Worm (Caenorhabditis elegans) whole organism, mixed stage, embryonic: Measurements from ENCODE around the gene ndub-8.

Experiments
- ces-1 ChIP-seq: fragments of 150-350 bp; optimal IDR thresholded peaks from 2 replicates; lab custom pipeline; 2014; ENCODE audit warnings: missing biosample characterization, missing genetic modification reagents, missing genetic modification characterization
- drap-1 ChIP-seq: fragments of 200-800 bp; sonication (Bioruptor generic); optimal IDR thresholded peaks from 3 replicates; lab custom pipeline; 2018; ENCODE audit warnings: mild to moderate bottlenecking, missing genetic modification characterization, missing compliant biosample characterization
- elt-1 ChIP-seq: sonication (generic microtip); optimal IDR thresholded peaks from 2 replicates; lab custom pipeline; 2017; ENCODE audit warnings: missing genetic modification characterization, mild to moderate bottlenecking, missing compliant biosample characterization, antibody characterized with exemption, moderate library complexity, borderline replicate concordance; ENCODE audit not compliant: insufficient read depth
- lin-32 ChIP-seq: fragments of 200-800 bp; sonication (Bioruptor generic); optimal IDR thresholded peaks from 2 replicates; lab custom pipeline; 2018; ENCODE audit warnings: mild to moderate bottlenecking, missing genetic modification characterization, missing compliant biosample characterization
- lsy-2 ChIP-seq: fragments of 150-350 bp; optimal IDR thresholded peaks from 2 replicates; lab custom pipeline; 2014; ENCODE audit warnings: missing biosample characterization, missing genetic modification characterization
- nhr-237 ChIP-seq: fragments of 150-350 bp; optimal IDR thresholded peaks from 2 replicates; lab custom pipeline; 2014; ENCODE audit warnings: missing biosample characterization, missing genetic modification characterization
- pha-4 ChIP-seq: fragments of 150-350 bp; optimal IDR thresholded peaks from 2 replicates; lab custom pipeline; 2018; ENCODE audit warnings: missing biosample characterization, missing genetic modification reagents, missing genetic modification characterization
- sptf-1 ChIP-seq: sonication (generic microtip); optimal IDR thresholded peaks from 2 replicates; lab custom pipeline; 2017; ENCODE audit warnings: mild to moderate bottlenecking, missing genetic modification characterization, moderate library complexity, missing compliant biosample characterization
- unc-39 ChIP-seq: fragments of 150-350 bp; optimal IDR thresholded peaks from 2 replicates; lab custom pipeline; 2014; ENCODE audit warnings: missing biosample characterization, missing genetic modification characterization
- unc-62 ChIP-seq: fragments of 150-350 bp; optimal IDR thresholded peaks from 2 replicates; lab custom pipeline; 2014; ENCODE audit warnings: missing biosample characterization, missing genetic modification reagents, missing genetic modification characterization
- ztf-11 ChIP-seq: fragments of 150-350 bp; optimal IDR thresholded peaks from 2 replicates; lab custom pipeline; 2014; ENCODE audit warnings: missing biosample characterization, missing genetic modification characterization

ce11 chrII:13839454-13839853 lies 33.2 kb upstream of the ndub-8 start:
- TF ChIP-seq lin-32 (GFP tag; lab: Kevin White, UChicago) (no peak), unc-62 (GFP tag; lab: Kevin White, UChicago) (no peak), pha-4 (tag; lab: Kevin White, UChicago) (no peak), nhr-237 (no peak), elt-1 (tag; lab: Kevin White, UChicago) (no peak), ztf-11 (tag; lab: Kevin White, UChicago) (no peak), sptf-1 (tag; lab: Kevin White, UChicago) (no peak), unc-39 (tag; lab: Kevin White, UChicago) (no peak), lsy-2 (tag; lab: Kevin White, UChicago) (no peak), drap-1 (no peak), ces-1 (no peak)
